Worm (Caenorhabditis elegans): ENCODE results near the gene gcy-12.
A peak's percentile ranks its signal among the peaks of the same experiment; 100 is the strongest.

DNA sequence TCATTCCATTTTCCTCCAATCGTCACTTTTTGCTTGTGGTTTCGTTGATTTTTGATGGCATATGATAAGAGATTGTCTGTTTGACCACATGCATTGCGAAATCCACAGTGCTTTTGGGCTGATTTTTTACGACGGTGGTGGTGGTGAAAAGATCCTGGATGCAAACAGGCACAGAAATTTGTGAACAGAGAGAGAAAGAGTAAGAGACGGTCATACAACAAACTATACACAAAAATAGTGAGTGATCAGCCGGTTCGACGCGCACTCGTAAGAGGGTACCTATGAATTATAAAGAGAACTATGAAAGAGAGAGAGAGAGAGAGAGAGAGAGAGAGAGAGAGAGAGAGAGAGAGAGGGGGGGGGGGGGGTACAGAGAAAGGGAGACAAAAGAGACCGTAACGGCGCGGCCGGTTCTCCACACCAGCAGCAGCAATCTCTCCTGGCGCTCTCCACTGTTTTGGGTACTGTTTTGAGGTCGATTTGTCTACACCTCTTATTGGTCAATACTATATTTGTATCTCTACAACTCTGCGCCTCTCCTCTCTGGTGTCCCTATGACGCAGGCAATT, 10.0 kb downstream of the gcy-12 start:
- TF ChIP-seq ama-1 (optimal IDR thresholded peaks at IDR 0.05): no peak
- TF ChIP-seq ztf-4 (tag; optimal IDR thresholded peaks at IDR 0.05): no peak
- no peak for TF ChIP-seq ztf-11 (tag; optimal IDR thresholded peaks at IDR 0.05)
- peak; percentile 79 for TF ChIP-seq nhr-25 (tag; optimal IDR thresholded peaks at IDR 0.05)
- no peak for TF ChIP-seq unc-39 (tag; optimal IDR thresholded peaks at IDR 0.05)
- no peak for TF ChIP-seq nhr-11 (tag; optimal IDR thresholded peaks at IDR 0.05)
- peak in 2 of 3 experiments; percentile 46 to 94 for TF ChIP-seq elt-3 (tag; optimal IDR thresholded peaks at IDR 0.05)

All from whole organism, L3 larva.